Worm (Caenorhabditis elegans): ENCODE measurements around the gene ivd-1.
A peak's percentile ranks its signal among the peaks of the same experiment; 100 is the strongest.
"Not testable (repeated sequence)": the region's sequence is repeated elsewhere in the genome, so short reads cannot be mapped to it uniquely, and the experiment has no call there.

ivd-1 gene

ce11 chrIV:5090993-5091793 is 2.5 kb upstream of the ivd-1 start, which contains the start of the genes snpn-1 and C02B10.4 (continued):
- TF ChIP-seq snpc-1.2 (GFP tag; IDR thresholded peaks at IDR 0.05) (peak; percentile 59; the same call in 1 of the 2 replicates), Y5F2A.4 (GFP tag; optimal IDR thresholded peaks at IDR 0.05) (no peak), lin-39 (tag; optimal IDR thresholded peaks at IDR 0.05) (no peak), egl-27 (tag; optimal IDR thresholded peaks at IDR 0.05) (no peak), tra-1 (GFP tag; IDR thresholded peaks at IDR 0.05) (no peak), lim-7 (GFP tag; IDR thresholded peaks at IDR 0.05) (no peak), T20F7.1 (GFP tag; optimal IDR thresholded peaks at IDR 0.05) (peak; percentile 2)

ce11 chrIV:5089795-5090528 is 1.3 kb upstream of the ivd-1 start:
- TF ChIP-seq duxl-1 (tag; optimal IDR thresholded peaks at IDR 0.05; ENCODE audit: poor library complexity) (peak; percentile 30), lsy-2 (tag; optimal IDR thresholded peaks at IDR 0.05) (peak in 1 of 2 experiments; percentile 78), lin-38 (GFP tag; IDR thresholded peaks at IDR 0.05) (peak; percentile 76), egl-43 (GFP tag; IDR thresholded peaks at IDR 0.05) (peak; percentile 9; the same call in 1 of the 2 replicates), nhr-28 (tag; optimal IDR thresholded peaks at IDR 0.05) (peak; percentile 21), dve-1 (tag; optimal IDR thresholded peaks at IDR 0.05; ENCODE audit: insufficient read depth) (peak; percentile 30), pqm-1 (tag; optimal IDR thresholded peaks at IDR 0.05) (peak; percentile 62), dmd-6 (GFP tag; IDR thresholded peaks at IDR 0.05) (peak; percentile 27; the same call in 1 of the 2 replicates), daf-16 (tag; optimal IDR thresholded peaks at IDR 0.05) (peak; percentile 66), mep-1 (tag; optimal IDR thresholded peaks at IDR 0.05) (peak; percentile 12), snpc-1.2 (GFP tag; IDR thresholded peaks at IDR 0.05) (peak; percentile 86), aha-1 (tag) (peak; percentile 30), hmg-1.1 (GFP tag; IDR thresholded peaks at IDR 0.05) (0 out of 2 replicates have a peak, but pooled peaks have one; percentile 29), mes-2 (tag; optimal IDR thresholded peaks at IDR 0.05; ENCODE audit: poor library complexity, severe bottlenecking) (peak; percentile 46), hlh-11 (tag; optimal IDR thresholded peaks at IDR 0.05) (peak; percentile 57), arid-1 (GFP tag; conservative IDR thresholded peaks at IDR 0.05) (peak; percentile 34; the same call in 1 of the 2 replicates)
- not testable (repeated sequence) for TF ChIP-seq daf-16 (GFP tag; optimal IDR thresholded peaks at IDR 0.05)

- TF ChIP-seq daf-12 (tag; optimal IDR thresholded peaks at IDR 0.05) = no peak
- TF ChIP-seq zag-1 (tag; optimal IDR thresholded peaks at IDR 0.05) = no peak
- TF ChIP-seq dve-1 (tag; optimal IDR thresholded peaks at IDR 0.05; ENCODE audit: insufficient read depth) = no peak
- TF ChIP-seq sdz-12 (GFP tag; optimal IDR thresholded peaks at IDR 0.05) = no peak
- no peak; the same call in 1 of the 2 replicates for TF ChIP-seq arid-1 (GFP tag; conservative IDR thresholded peaks at IDR 0.05)
- no peak for TF ChIP-seq gei-8 (GFP tag; optimal IDR thresholded peaks at IDR 0.05)
- TF ChIP-seq nhr-237 (tag; optimal IDR thresholded peaks at IDR 0.05) = no peak
- TF ChIP-seq saeg-2 (GFP tag; IDR thresholded peaks at IDR 0.05) = 0 out of 2 replicates have a peak, but pooled peaks have one; percentile 14
- no peak for TF ChIP-seq nhr-102 (tag; optimal IDR thresholded peaks at IDR 0.05)
- no peak for TF ChIP-seq madf-5 (GFP tag; IDR thresholded peaks at IDR 0.05)
- no peak for TF ChIP-seq mdt-29 (GFP tag; IDR thresholded peaks at IDR 0.05)
- no peak for TF ChIP-seq spr-3 (GFP tag; optimal IDR thresholded peaks at IDR 0.05)
- no peak for TF ChIP-seq ceh-32 (tag; optimal IDR thresholded peaks at IDR 0.05; ENCODE audit: poor library complexity)
- no peak for TF ChIP-seq nhr-25 (tag; optimal IDR thresholded peaks at IDR 0.05; ENCODE audit: borderline replicate concordance, insufficient read depth)
- no peak; the same call in 1 of the 2 replicates for TF ChIP-seq lin-38 (GFP tag; IDR thresholded peaks at IDR 0.05)
- no peak for TF ChIP-seq T20F7.1 (GFP tag; optimal IDR thresholded peaks at IDR 0.05)
- TF ChIP-seq attf-4 (tag; optimal IDR thresholded peaks at IDR 0.05) = no peak
- no peak for TF ChIP-seq daf-8 (GFP tag; IDR thresholded peaks at IDR 0.05)
- TF ChIP-seq ZK546.5 (tag; optimal IDR thresholded peaks at IDR 0.05) = no peak
- no peak for TF ChIP-seq F10B5.3 (tag; optimal IDR thresholded peaks at IDR 0.05)
- TF ChIP-seq fos-1 (tag; optimal IDR thresholded peaks at IDR 0.05) = no peak
- no peak for TF ChIP-seq F49E8.2 (tag; optimal IDR thresholded peaks at IDR 0.05; ENCODE audit: borderline replicate concordance)
- no peak for TF ChIP-seq php-3 (GFP tag; IDR thresholded peaks at IDR 0.05)
- no peak for TF ChIP-seq snpc-4 (tag; optimal IDR thresholded peaks at IDR 0.05)
- no peak for TF ChIP-seq madf-9 (GFP tag; conservative IDR thresholded peaks at IDR 0.05)
- TF ChIP-seq daf-16 (GFP tag; optimal IDR thresholded peaks at IDR 0.05) = no peak
- TF ChIP-seq daf-16 (tag; optimal IDR thresholded peaks at IDR 0.05) = no peak
Observed at ce11 chrIV:5086961-5087326, 1.7 kb downstream of the ivd-1 start.
